Worm (Caenorhabditis elegans) whole organism, midembryonic: ENCODE measurements around the gene W01H2.2.
"Not testable (repeated sequence)": the region's sequence is repeated elsewhere in the genome, so short reads cannot be mapped to it uniquely, and the experiment has no call there.

ENCODE experiments used
- T22C8.4 ChIP-seq: fragments of 200-800 bp; sonication (Bioruptor generic); IDR thresholded peaks from 2 replicates; pipeline ENCODE4 v1.3.6; 2022; ENCODE audit warnings: missing genetic modification characterization, missing compliant biosample characterization
- cog-1 ChIP-seq: sonication (generic microtip); optimal IDR thresholded peaks from 2 replicates; lab custom pipeline; 2016; ENCODE audit warnings: missing genetic modification characterization, missing compliant biosample characterization
- flt-1 ChIP-seq: fragments of 200-800 bp; sonication (Bioruptor generic); IDR thresholded peaks from 2 replicates; pipeline ENCODE4 v1.3.6; 2022; ENCODE audit warnings: missing genetic modification characterization, missing compliant biosample characterization
- klf-2 ChIP-seq: fragments of 200-800 bp; sonication (Bioruptor generic); conservative IDR thresholded peaks from 2 replicates; pipeline ENCODE4 v1.3.6; 2022; ENCODE audit warnings: missing genetic modification reagents, missing genetic modification characterization, missing compliant biosample characterization
- med-1 ChIP-seq: sonication (generic microtip); optimal IDR thresholded peaks from 2 replicates; lab custom pipeline; 2017; ENCODE audit warnings: missing genetic modification characterization, mild to moderate bottlenecking, missing compliant biosample characterization, antibody characterized with exemption, missing genetic modification reagents; ENCODE audit not compliant: insufficient read depth
- ref-1 ChIP-seq: fragments of 200-800 bp; sonication (Bioruptor generic); conservative IDR thresholded peaks from 2 replicates; pipeline ENCODE4 v1.3.6; 2022; ENCODE audit warnings: missing genetic modification reagents, missing genetic modification characterization, missing compliant biosample characterization
- tab-1 ChIP-seq: fragments of 200-800 bp; sonication (Bioruptor generic); IDR thresholded peaks from 2 replicates; pipeline ENCODE4 v1.3.6; 2022; ENCODE audit warnings: missing genetic modification characterization, missing compliant biosample characterization
- ztf-23 ChIP-seq: fragments of 200-800 bp; sonication (Bioruptor generic); IDR thresholded peaks from 2 replicates; pipeline ENCODE4 v1.3.6; 2022; ENCODE audit warnings: missing genetic modification reagents, missing genetic modification characterization, missing compliant biosample characterization
- ztf-29 ChIP-seq: fragments of 200-800 bp; sonication (Bioruptor generic); IDR thresholded peaks from 2 replicates; pipeline ENCODE4 v1.3.6; 2022; ENCODE audit warnings: missing genetic modification reagents, missing genetic modification characterization, missing compliant biosample characterization

Gene W01H2.2

DNA sequence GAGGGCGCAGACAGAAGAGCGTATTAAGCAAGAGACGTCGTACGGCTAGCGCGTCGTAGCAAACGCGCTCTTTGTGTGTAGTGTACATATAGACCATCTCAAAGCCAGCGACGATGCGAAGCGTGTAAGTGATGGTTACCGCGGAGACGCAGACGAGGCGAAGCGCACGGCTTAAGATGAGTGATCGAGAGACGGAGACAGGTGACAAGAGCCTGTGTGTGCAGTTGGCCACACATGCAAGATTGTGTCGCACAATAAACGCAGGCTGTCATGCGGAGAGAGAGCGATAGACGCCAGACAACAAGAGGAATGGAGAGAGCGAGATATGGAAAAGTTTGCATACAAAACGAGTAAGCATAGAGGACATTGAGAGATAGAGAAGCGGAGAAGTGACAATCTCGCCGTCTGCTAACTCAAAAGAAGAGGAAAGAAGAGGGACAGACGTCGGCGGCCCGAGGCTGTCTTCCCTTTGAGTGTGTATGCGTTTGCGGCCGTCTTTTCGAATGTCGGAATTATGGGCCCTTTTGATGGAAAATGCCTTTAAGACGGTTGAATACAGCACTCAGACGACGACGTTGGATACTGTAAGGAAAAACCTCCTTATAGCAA, 4.6 kb upstream of the W01H2.2 start:
- TF ChIP-seq cog-1 (tag; lab: Kevin White, UChicago) = peak; percentile 36
- TF ChIP-seq ztf-29 (GFP tag; lab: Robert Waterston, UW) = peak; percentile 96
- TF ChIP-seq med-1 (GFP tag; lab: Kevin White, UChicago) = no peak
- TF ChIP-seq tab-1 (GFP tag; lab: Robert Waterston, UW) = no peak
- no peak for TF ChIP-seq klf-2
- no peak for TF ChIP-seq ref-1 (GFP tag; lab: Robert Waterston, UW)
- 0 out of 2 replicates have a peak, but pooled peaks have one; percentile 45 for TF ChIP-seq ztf-23 (GFP tag; lab: Robert Waterston, UW)
- no peak for TF ChIP-seq T22C8.4 (GFP tag; lab: Robert Waterston, UW)

DNA sequence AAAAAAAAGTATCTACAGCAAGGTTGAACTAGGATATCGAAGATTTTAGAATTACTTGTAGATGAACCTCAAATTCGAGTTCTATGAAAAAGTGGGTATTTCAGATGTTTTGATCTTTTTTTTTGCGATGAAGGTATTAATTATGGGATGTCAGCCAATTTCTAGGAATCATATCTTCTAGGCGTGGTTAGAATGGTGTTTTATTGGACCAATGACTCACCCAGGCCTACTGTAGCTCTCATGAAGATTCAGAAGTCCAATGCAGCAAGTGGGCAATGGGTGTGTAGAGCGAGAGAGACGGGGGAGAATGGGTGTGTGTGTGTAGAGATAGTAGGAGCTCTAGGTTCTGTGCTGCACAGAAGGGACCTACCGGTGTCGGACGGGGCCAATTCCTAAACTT, 3.9 kb upstream of the W01H2.2 start:
- 0 out of 2 replicates have a peak, but pooled peaks have one; percentile 17 for TF ChIP-seq flt-1 (GFP tag; lab: Robert Waterston, UW)
- TF ChIP-seq tab-1 (GFP tag; lab: Robert Waterston, UW) = no peak
- TF ChIP-seq med-1 (GFP tag; lab: Kevin White, UChicago) = no peak
- TF ChIP-seq ztf-23 (GFP tag; lab: Robert Waterston, UW) = 0 out of 2 replicates have a peak, but pooled peaks have one; percentile 26

- TF ChIP-seq flt-1 (GFP tag; lab: Robert Waterston, UW) (no peak), ztf-23 (GFP tag; lab: Robert Waterston, UW) (no peak), cog-1 (tag; lab: Kevin White, UChicago) (no peak), klf-2 (no peak), tab-1 (GFP tag; lab: Robert Waterston, UW) (no peak), ref-1 (GFP tag; lab: Robert Waterston, UW) (no peak), T22C8.4 (GFP tag; lab: Robert Waterston, UW) (no peak), ztf-29 (GFP tag; lab: Robert Waterston, UW) (no peak), med-1 (GFP tag; lab: Kevin White, UChicago) (no peak)
Measured at ce11 chrX:4219487-4219886, 1.2 kb upstream of the W01H2.2 start.

ce11 chrX:4216894-4217293, 1.4 kb downstream of the W01H2.2 start, which contains the start of the genes F20B6.10 and hpk-1:
TSS of gene F20B6.10 (minus strand) at chrX:4217196.
TSS of gene hpk-1 (minus strand) at chrX:4217290.
- TF ChIP-seq med-1 (GFP tag; lab: Kevin White, UChicago) = no peak
- no peak for TF ChIP-seq klf-2
- TF ChIP-seq ref-1 (GFP tag; lab: Robert Waterston, UW) = no peak
- TF ChIP-seq ztf-29 (GFP tag; lab: Robert Waterston, UW) = no peak
- no peak for TF ChIP-seq T22C8.4 (GFP tag; lab: Robert Waterston, UW)
- TF ChIP-seq cog-1 (tag; lab: Kevin White, UChicago) = no peak
- no peak for TF ChIP-seq ztf-23 (GFP tag; lab: Robert Waterston, UW)
- TF ChIP-seq tab-1 (GFP tag; lab: Robert Waterston, UW) = no peak
- TF ChIP-seq flt-1 (GFP tag; lab: Robert Waterston, UW) = no peak

DNA sequence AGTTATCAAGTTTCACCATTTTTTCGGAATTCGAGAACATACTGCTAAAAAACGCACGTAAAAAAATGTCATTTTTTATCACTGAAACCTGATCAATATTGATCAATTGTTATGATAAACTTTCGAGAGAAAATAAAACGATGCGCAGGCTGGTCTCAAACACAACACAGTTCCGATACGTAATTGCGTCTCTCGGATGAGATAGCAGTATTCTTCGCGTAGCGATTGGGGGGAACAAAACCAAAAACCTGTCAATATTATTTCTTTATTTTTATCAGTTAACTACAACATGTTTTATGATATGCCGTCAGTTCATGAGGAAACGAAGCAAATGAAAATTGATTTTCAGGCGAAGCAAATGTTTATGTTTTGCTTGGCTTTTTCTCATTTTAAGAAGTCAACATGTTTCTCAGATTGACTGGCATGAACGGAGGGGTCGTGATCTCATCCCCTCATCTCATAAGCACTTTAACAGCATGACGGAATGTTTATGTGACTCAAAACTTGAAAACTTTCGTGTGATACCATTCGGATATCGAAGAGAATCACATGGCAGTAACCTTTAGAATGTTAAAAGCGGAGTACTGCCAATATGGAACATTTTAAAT, 2.7 kb downstream of the W01H2.2 start:
- TF ChIP-seq flt-1 (GFP tag; lab: Robert Waterston, UW) (no peak), klf-2 (no peak), ref-1 (GFP tag; lab: Robert Waterston, UW) (no peak), cog-1 (tag; lab: Kevin White, UChicago) (no peak), tab-1 (GFP tag; lab: Robert Waterston, UW) (no peak), ztf-29 (GFP tag; lab: Robert Waterston, UW) (no peak), med-1 (GFP tag; lab: Kevin White, UChicago) (no peak), T22C8.4 (GFP tag; lab: Robert Waterston, UW) (no peak), ztf-23 (GFP tag; lab: Robert Waterston, UW) (no peak)

- TF ChIP-seq klf-2 (no peak), cog-1 (tag; lab: Kevin White, UChicago) (peak; percentile 21), T22C8.4 (GFP tag; lab: Robert Waterston, UW) (no peak)
Measured at ce11 chrX:4214643-4215042, 3.6 kb downstream of the W01H2.2 start.

DNA sequence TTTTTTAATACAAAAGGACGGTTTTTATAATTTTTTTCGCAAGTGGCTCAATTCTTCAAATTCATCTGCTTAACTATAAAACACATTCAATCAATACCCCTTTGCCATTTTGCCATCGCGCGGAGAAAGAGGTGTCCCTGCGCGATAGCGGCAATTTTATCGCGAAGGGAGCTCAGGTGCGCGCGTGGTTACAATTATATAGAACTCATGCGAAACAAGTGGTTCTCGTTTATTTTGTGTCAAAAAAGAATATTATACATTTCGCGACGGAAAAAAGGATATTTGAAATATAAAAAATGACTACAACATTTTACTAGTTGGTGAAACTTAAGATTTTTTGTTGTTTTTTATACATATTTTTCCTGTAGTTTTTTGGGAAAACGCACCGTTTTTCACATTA, 9.1 kb downstream of the W01H2.2 start:
- TF ChIP-seq cog-1 (tag; lab: Kevin White, UChicago) (peak; percentile 99), ref-1 (GFP tag; lab: Robert Waterston, UW) (no peak), tab-1 (GFP tag; lab: Robert Waterston, UW) (peak; percentile 73; the same call in 1 of the 2 replicates), flt-1 (GFP tag; lab: Robert Waterston, UW) (peak; percentile 91), T22C8.4 (GFP tag; lab: Robert Waterston, UW) (peak; percentile 100), klf-2 (peak; percentile 76), med-1 (GFP tag; lab: Kevin White, UChicago) (peak; percentile 76), ztf-29 (GFP tag; lab: Robert Waterston, UW) (peak; percentile 53; the same call in 1 of the 2 replicates), ztf-23 (GFP tag; lab: Robert Waterston, UW) (peak; percentile 92)

DNA sequence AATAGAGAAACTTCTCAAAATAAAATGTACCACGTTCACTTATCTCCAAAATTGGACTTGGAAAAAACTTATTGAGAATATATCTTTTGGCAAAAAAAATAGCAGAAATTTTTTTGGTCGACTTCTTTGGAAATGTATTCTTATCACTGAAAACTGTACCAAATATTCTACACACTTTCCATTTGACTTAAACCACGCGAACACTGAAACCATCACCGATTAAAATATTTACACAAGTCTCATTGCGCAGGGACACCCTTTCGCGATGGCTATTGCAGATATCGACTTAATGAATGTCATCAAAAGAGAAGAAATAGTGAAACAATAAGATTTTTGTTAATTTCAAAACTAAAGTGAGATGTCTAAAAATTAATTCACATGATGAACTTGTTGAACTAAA, 9.8 kb downstream of the W01H2.2 start:
- no peak for TF ChIP-seq ztf-29 (GFP tag; lab: Robert Waterston, UW)
- TF ChIP-seq klf-2 = no peak
- TF ChIP-seq ref-1 (GFP tag; lab: Robert Waterston, UW) = no peak
- no peak for TF ChIP-seq cog-1 (tag; lab: Kevin White, UChicago)
- no peak for TF ChIP-seq med-1 (GFP tag; lab: Kevin White, UChicago)
- no peak for TF ChIP-seq tab-1 (GFP tag; lab: Robert Waterston, UW)
- TF ChIP-seq ztf-23 (GFP tag; lab: Robert Waterston, UW) = no peak
- no peak for TF ChIP-seq T22C8.4 (GFP tag; lab: Robert Waterston, UW)

- not testable (repeated sequence) for TF ChIP-seq ref-1 (GFP tag; lab: Robert Waterston, UW); cog-1 (tag; lab: Kevin White, UChicago); klf-2
Measured at ce11 chrX:4207385-4207784, 10.9 kb downstream of the W01H2.2 start, which contains the start of gene F20B6.9. TSS of gene F20B6.9 (minus strand) at chrX:4207485.
